Worm (Caenorhabditis elegans) whole organism, early embryonic: Measurements from ENCODE around the gene acdh-7.

ENCODE experiments used
- aly-1 ChIP-seq: sonication (generic microtip); optimal IDR thresholded peaks from 2 replicates; lab custom pipeline; 2016; ENCODE audit warnings: missing genetic modification characterization, missing compliant biosample characterization
- ama-1 ChIP-seq: fragments of 150-350 bp; optimal IDR thresholded peaks from 2 replicates; lab custom pipeline; 2014
- flt-1 ChIP-seq: fragments of 200-800 bp; sonication (Bioruptor generic); IDR thresholded peaks from 2 replicates; pipeline ENCODE4 v1.3.6; 2022; ENCODE audit warnings: missing genetic modification characterization, missing compliant biosample characterization
- hmbx-1 ChIP-seq: sonication (generic microtip); optimal IDR thresholded peaks from 2 replicates; lab custom pipeline; 2016; ENCODE audit warnings: mild to moderate bottlenecking, missing genetic modification characterization, missing compliant biosample characterization
- hmg-4 ChIP-seq: fragments of 200-800 bp; sonication (Bioruptor generic); optimal IDR thresholded peaks from 2 replicates; lab custom pipeline; 2018; ENCODE audit warnings: mild to moderate bottlenecking, missing genetic modification characterization, missing compliant biosample characterization
- tbx-11 ChIP-seq: fragments of 200-800 bp; sonication (Bioruptor generic); IDR thresholded peaks from 2 replicates; pipeline ENCODE4 v1.3.6; 2022; ENCODE audit warnings: missing genetic modification characterization, missing compliant biosample characterization
- tbx-37 ChIP-seq: fragments of 200-800 bp; sonication (Bioruptor generic); conservative IDR thresholded peaks from 2 replicates; pipeline ENCODE4 v1.3.6; 2022; ENCODE audit warnings: missing genetic modification reagents, missing genetic modification characterization, missing compliant biosample characterization

ce11 chrX:17170401-17170800 is 46.5 kb downstream of the acdh-7 start:
- no peak for TF ChIP-seq ama-1 (lab: Kevin White, UChicago)
- TF ChIP-seq tbx-37 (GFP tag; lab: Robert Waterston, UW): no peak
- TF ChIP-seq hmbx-1 (tag; lab: Kevin White, UChicago): no peak
- TF ChIP-seq flt-1: no peak
- no peak for TF ChIP-seq aly-1 (tag; lab: Kevin White, UChicago)
- no peak for TF ChIP-seq tbx-11 (GFP tag; lab: Robert Waterston, UW)
- no peak for TF ChIP-seq hmg-4
